Worm (Caenorhabditis elegans) whole organism, L2 larva: ENCODE measurements around the gene Y41D4B.24.

Source experiments
- F13H6.1 ChIP-seq: sonication (generic microtip); optimal IDR thresholded peaks from 2 replicates; lab custom pipeline; 2016; ENCODE audit warnings: missing genetic modification characterization, missing compliant biosample characterization
- R02D3.7 ChIP-seq: fragments of 150-350 bp; optimal IDR thresholded peaks from 2 replicates; lab custom pipeline; 2014; ENCODE audit warnings: missing biosample characterization, missing genetic modification characterization
- ZK546.5 ChIP-seq: sonication (generic microtip); optimal IDR thresholded peaks from 2 replicates; lab custom pipeline; 2017; ENCODE audit warnings: missing biosample characterization, missing genetic modification characterization
- aly-2 ChIP-seq: fragments of 150-350 bp; optimal IDR thresholded peaks from 2 replicates; lab custom pipeline; 2014; ENCODE audit warnings: missing biosample characterization, missing genetic modification characterization
- blmp-1 ChIP-seq: sonication (generic microtip); optimal IDR thresholded peaks from 2 replicates; lab custom pipeline; 2017; ENCODE audit warnings: missing genetic modification characterization, mild to moderate bottlenecking, missing compliant biosample characterization, antibody characterized with exemption, moderate library complexity; ENCODE audit not compliant: insufficient read depth
- egl-27 ChIP-seq: sonication (generic microtip); optimal IDR thresholded peaks from 3 replicates; lab custom pipeline; 2017; ENCODE audit warnings: missing biosample characterization, missing genetic modification reagents, missing genetic modification characterization
- lsy-2 ChIP-seq, 2 experiments: fragments of 150-350 bp in 1 of 2; sonication (generic microtip) in 1 of 2; optimal IDR thresholded peaks; 2 replicates each; lab custom pipeline; 2014 to 2017; ENCODE audit warnings: missing biosample characterization in 2 of 2, missing genetic modification characterization in 2 of 2
- mab-5 ChIP-seq: fragments of 150-350 bp; optimal IDR thresholded peaks from 2 replicates; lab custom pipeline; 2014; ENCODE audit warnings: missing biosample characterization, missing genetic modification characterization
- nhr-23 ChIP-seq: fragments of 150-350 bp; optimal IDR thresholded peaks from 2 replicates; lab custom pipeline; 2014; ENCODE audit warnings: missing biosample characterization, missing genetic modification reagents, missing genetic modification characterization
- sem-4 ChIP-seq: fragments of 150-350 bp; optimal IDR thresholded peaks from 2 replicates; lab custom pipeline; 2014; ENCODE audit warnings: missing biosample characterization, missing genetic modification reagents, missing genetic modification characterization
- snpc-4 ChIP-seq: fragments of 150-350 bp; optimal IDR thresholded peaks from 2 replicates; lab custom pipeline; 2014; ENCODE audit warnings: missing biosample characterization, missing genetic modification characterization

DNA sequence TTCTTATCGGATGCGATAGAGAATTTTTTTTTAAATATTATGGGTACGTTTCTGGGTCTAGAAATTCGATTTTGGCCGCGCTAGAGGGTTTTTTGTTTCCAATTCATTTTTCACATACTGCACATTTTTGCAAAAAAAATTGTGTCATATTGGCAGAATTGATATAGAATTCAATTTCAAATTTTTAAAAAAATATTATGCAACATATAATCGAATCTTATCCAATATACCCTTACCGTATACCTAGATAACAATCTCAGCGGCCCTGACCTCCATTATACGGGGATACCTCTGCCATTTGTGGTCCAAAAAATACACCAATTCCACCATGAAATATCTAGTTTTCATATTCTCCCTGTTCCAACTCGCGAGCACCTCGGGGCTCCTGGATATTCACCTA lies 50.3 kb downstream of the Y41D4B.24 start, which contains the start of gene cpg-24:
- TF ChIP-seq nhr-23, result no peak
- no peak for TF ChIP-seq R02D3.7 (tag; lab: Kevin White, UChicago)
- TF ChIP-seq snpc-4 (tag; lab: Kevin White, UChicago), result no peak
- TF ChIP-seq ZK546.5 (tag; lab: Kevin White, UChicago), result no peak
- no peak for TF ChIP-seq egl-27
- TF ChIP-seq lsy-2 (tag; optimal IDR thresholded peaks at IDR 0.05; lab: Kevin White, UChicago), result no peak
- TF ChIP-seq sem-4 (tag; lab: Kevin White, UChicago), result no peak
- no peak for TF ChIP-seq blmp-1 (tag; lab: Kevin White, UChicago)
- TF ChIP-seq F13H6.1 (tag; lab: Kevin White, UChicago), result no peak
- no peak for TF ChIP-seq aly-2
- no peak for TF ChIP-seq mab-5 (tag; lab: Kevin White, UChicago)
